Worm (Caenorhabditis elegans) whole organism, L4 larva: ENCODE data around the gene F57C7.4.

Experiments used
- D1046.2 ChIP-seq: fragments of 200-800 bp; sonication (Bioruptor generic); IDR thresholded peaks from 2 replicates; pipeline ENCODE4 v1.3.6; 2022; ENCODE audit warnings: missing genetic modification characterization, missing compliant biosample characterization
- F37D6.2 ChIP-seq: sonication (generic microtip); optimal IDR thresholded peaks from 2 replicates; lab custom pipeline; 2016; ENCODE audit warnings: mild to moderate bottlenecking, missing genetic modification characterization, missing compliant biosample characterization
- F49E8.2 ChIP-seq: sonication (generic microtip); optimal IDR thresholded peaks from 2 replicates; lab custom pipeline; 2016; ENCODE audit warnings: missing compliant biosample characterization, mild to moderate bottlenecking, missing genetic modification characterization, borderline replicate concordance
- R02D3.7 ChIP-seq: fragments of 150-350 bp; sonication (generic microtip); optimal IDR thresholded peaks from 3 replicates; lab custom pipeline; 2014; ENCODE audit warnings: missing biosample characterization, missing genetic modification characterization
- Y105C5A.15 ChIP-seq: fragments of 200-800 bp; sonication (Bioruptor generic); IDR thresholded peaks from 2 replicates; pipeline ENCODE4 v1.3.6; 2022; ENCODE audit warnings: missing genetic modification characterization, missing compliant biosample characterization
- aha-1 ChIP-seq: fragments of 150-350 bp; peaks from one replicate; lab custom pipeline; 2014; ENCODE audit warnings: missing biosample characterization, missing genetic modification characterization
- ama-1 ChIP-seq: fragments of 150-350 bp; optimal IDR thresholded peaks from 2 replicates; lab custom pipeline; 2014; ENCODE audit warnings: inconsistent platforms, mixed read lengths
- arid-1 ChIP-seq: fragments of 200-800 bp; sonication (Bioruptor generic); conservative IDR thresholded peaks from 2 replicates; pipeline ENCODE4 v1.3.6; 2022; ENCODE audit warnings: missing genetic modification reagents, missing genetic modification characterization, missing compliant biosample characterization
- attf-4 ChIP-seq: sonication (generic microtip); optimal IDR thresholded peaks from 3 replicates; lab custom pipeline; 2017; ENCODE audit warnings: missing biosample characterization, missing genetic modification characterization
- ceh-20 ChIP-seq: fragments of 200-800 bp; sonication (Bioruptor generic); IDR thresholded peaks from 2 replicates; pipeline ENCODE4 v1.3.6; 2022; ENCODE audit warnings: missing genetic modification reagents, missing genetic modification characterization, missing compliant biosample characterization
- ceh-28 ChIP-seq: fragments of 150-350 bp; optimal IDR thresholded peaks from 2 replicates; lab custom pipeline; 2014; ENCODE audit warnings: missing biosample characterization, missing genetic modification reagents, missing genetic modification characterization
- ceh-62 ChIP-seq: sonication (generic microtip); optimal IDR thresholded peaks from 2 replicates; lab custom pipeline; 2017; ENCODE audit warnings: missing biosample characterization, missing genetic modification characterization
- ctbp-1 ChIP-seq: fragments of 200-800 bp; sonication (Bioruptor generic); IDR thresholded peaks from 2 replicates; pipeline ENCODE4 v1.3.6; 2022; ENCODE audit warnings: missing genetic modification reagents, missing genetic modification characterization, missing compliant biosample characterization
- daf-12 ChIP-seq: fragments of 150-350 bp; optimal IDR thresholded peaks from 2 replicates; lab custom pipeline; 2014; ENCODE audit warnings: missing biosample characterization, missing genetic modification reagents, missing genetic modification characterization
- daf-16 ChIP-seq, 3 experiments: sonication (generic microtip); optimal IDR thresholded peaks; 2 replicates each; lab custom pipeline; 2016 to 2017; ENCODE audit warnings: missing genetic modification characterization in 3 of 3, missing genetic modification reagents in 3 of 3, mild to moderate bottlenecking in 2 of 3, missing compliant biosample characterization in 2 of 3, missing biosample characterization in 1 of 3, moderate library complexity in 1 of 3
- daf-8 ChIP-seq: fragments of 200-800 bp; sonication (Bioruptor generic); IDR thresholded peaks from 2 replicates; pipeline ENCODE4 v1.3.6; 2022; ENCODE audit warnings: missing genetic modification characterization, missing compliant biosample characterization
- dmd-8 ChIP-seq: fragments of 200-800 bp; sonication (Bioruptor generic); IDR thresholded peaks from 2 replicates; pipeline ENCODE4 v1.3.6; 2022; ENCODE audit warnings: missing genetic modification characterization, missing compliant biosample characterization
- duxl-1 ChIP-seq: sonication (generic microtip); optimal IDR thresholded peaks from 2 replicates; lab custom pipeline; 2016; ENCODE audit warnings: mild to moderate bottlenecking, missing genetic modification characterization, moderate library complexity, missing compliant biosample characterization; ENCODE audit not compliant: poor library complexity
- dve-1 ChIP-seq: sonication (generic microtip); optimal IDR thresholded peaks from 2 replicates; lab custom pipeline; 2017; ENCODE audit warnings: antibody characterized with exemption, mild to moderate bottlenecking, missing genetic modification characterization, missing compliant biosample characterization; ENCODE audit not compliant: insufficient read depth
- fkh-10 ChIP-seq: fragments of 150-350 bp; optimal IDR thresholded peaks from 2 replicates; lab custom pipeline; 2014; ENCODE audit warnings: missing biosample characterization, missing genetic modification reagents, missing genetic modification characterization
- gei-8 ChIP-seq: fragments of 200-800 bp; sonication (Bioruptor generic); optimal IDR thresholded peaks from 2 replicates; lab custom pipeline; 2018; ENCODE audit warnings: mild to moderate bottlenecking, missing genetic modification characterization, missing compliant biosample characterization
- hif-1 ChIP-seq, 2 experiments: sonication (generic microtip); optimal IDR thresholded peaks; 2 replicates each; lab custom pipeline; 2016 to 2017; ENCODE audit warnings: missing compliant biosample characterization in 2 of 2, missing genetic modification characterization in 2 of 2, missing genetic modification reagents in 2 of 2, missing genotype in 2 of 2, mild to moderate bottlenecking in 1 of 2
- hmg-1.1 ChIP-seq: fragments of 200-800 bp; sonication (Bioruptor generic); IDR thresholded peaks from 2 replicates; pipeline ENCODE4 v1.3.6; 2022; ENCODE audit warnings: missing genetic modification reagents, missing genetic modification characterization, missing compliant biosample characterization
- lin-15B ChIP-seq: fragments of 150-350 bp; sonication (generic microtip); optimal IDR thresholded peaks from 3 replicates; lab custom pipeline; 2014; ENCODE audit warnings: missing biosample characterization, missing genetic modification characterization
- lin-29 ChIP-seq: fragments of 200-800 bp; sonication (Bioruptor generic); IDR thresholded peaks from 2 replicates; pipeline ENCODE4 v1.3.6; 2022; ENCODE audit warnings: missing genetic modification reagents, missing genetic modification characterization, missing compliant biosample characterization
- lin-38 ChIP-seq: fragments of 200-800 bp; sonication (Bioruptor generic); IDR thresholded peaks from 2 replicates; pipeline ENCODE4 v1.3.6; 2022; ENCODE audit warnings: missing genetic modification reagents, missing genetic modification characterization, missing compliant biosample characterization
- lin-39 ChIP-seq: fragments of 150-350 bp; optimal IDR thresholded peaks from 2 replicates; lab custom pipeline; 2014; ENCODE audit warnings: missing biosample characterization, missing genetic modification reagents, missing genetic modification characterization
- lsy-2 ChIP-seq, 2 experiments: fragments of 150-350 bp in 1 of 2; sonication (generic microtip) in 1 of 2; optimal IDR thresholded peaks; 2 replicates each; lab custom pipeline; 2014 to 2017; ENCODE audit warnings: missing biosample characterization in 2 of 2, missing genetic modification characterization in 2 of 2
- mdl-1 ChIP-seq, 2 experiments: fragments of 150-350 bp in 1 of 2; sonication (generic microtip) in 1 of 2; optimal IDR thresholded peaks; 2 replicates each; lab custom pipeline; 2014 to 2017; ENCODE audit warnings: missing biosample characterization in 2 of 2, missing genetic modification characterization in 2 of 2
- mep-1 ChIP-seq: fragments of 150-350 bp; sonication (generic microtip); optimal IDR thresholded peaks from 3 replicates; lab custom pipeline; 2014; ENCODE audit warnings: missing biosample characterization, missing genetic modification characterization
- mxl-2 ChIP-seq: fragments of 200-800 bp; sonication (Bioruptor generic); conservative IDR thresholded peaks from 2 replicates; pipeline ENCODE4 v1.3.6; 2022; ENCODE audit warnings: missing genetic modification reagents, missing genetic modification characterization, missing compliant biosample characterization
- mxl-3 ChIP-seq: fragments of 200-800 bp; sonication (Bioruptor generic); optimal IDR thresholded peaks from 2 replicates; lab custom pipeline; 2018; ENCODE audit warnings: mild to moderate bottlenecking, missing genetic modification characterization, missing compliant biosample characterization
- nhr-10 ChIP-seq: fragments of 150-350 bp; optimal IDR thresholded peaks from 2 replicates; lab custom pipeline; 2014; ENCODE audit warnings: missing biosample characterization, missing genetic modification characterization
- nhr-102 ChIP-seq: sonication (generic microtip); optimal IDR thresholded peaks from 2 replicates; lab custom pipeline; 2016; ENCODE audit warnings: mild to moderate bottlenecking, missing genetic modification characterization, moderate library complexity, missing compliant biosample characterization
- nhr-11 ChIP-seq: fragments of 150-350 bp; optimal IDR thresholded peaks from 2 replicates; lab custom pipeline; 2014; ENCODE audit warnings: missing biosample characterization, missing genetic modification characterization
- nhr-237 ChIP-seq: sonication (generic microtip); optimal IDR thresholded peaks from 2 replicates; lab custom pipeline; 2017; ENCODE audit warnings: missing biosample characterization, missing genetic modification characterization
- nhr-28 ChIP-seq: fragments of 150-350 bp; optimal IDR thresholded peaks from 2 replicates; lab custom pipeline; 2014; ENCODE audit warnings: missing biosample characterization, missing genetic modification characterization
- nhr-48 ChIP-seq: sonication (generic microtip); optimal IDR thresholded peaks from 2 replicates; lab custom pipeline; 2016; ENCODE audit warnings: mild to moderate bottlenecking, missing genetic modification characterization, missing compliant biosample characterization
- nhr-6 ChIP-seq: fragments of 150-350 bp; optimal IDR thresholded peaks from 2 replicates; lab custom pipeline; 2014; ENCODE audit warnings: missing biosample characterization, missing genetic modification characterization
- pha-4 ChIP-seq, 2 experiments: fragments of 150-350 bp in 1 of 2; fragments of 200-800 bp in 1 of 2; sonication (Bioruptor generic) in 1 of 2; IDR thresholded peaks in 1 of 2; optimal IDR thresholded peaks in 1 of 2; 2 replicates each; pipeline versions ENCODE4 v1.3.6 to Lab custom; 2014 to 2022; ENCODE audit warnings: missing genetic modification characterization in 2 of 2, missing genetic modification reagents in 2 of 2, missing biosample characterization in 1 of 2, missing compliant biosample characterization in 1 of 2
- saeg-2 ChIP-seq: fragments of 200-800 bp; sonication (Bioruptor generic); IDR thresholded peaks from 2 replicates; pipeline ENCODE4 v1.3.6; 2022; ENCODE audit warnings: missing genetic modification reagents, missing genetic modification characterization, missing compliant biosample characterization
- sdz-12 ChIP-seq: fragments of 200-800 bp; sonication (Bioruptor generic); optimal IDR thresholded peaks from 2 replicates; lab custom pipeline; 2018; ENCODE audit warnings: mild to moderate bottlenecking, missing genetic modification characterization, missing compliant biosample characterization
- set-16 ChIP-seq: fragments of 200-800 bp; sonication (Bioruptor generic); IDR thresholded peaks from 2 replicates; pipeline ENCODE4 v1.3.6; 2022; ENCODE audit warnings: missing genetic modification reagents, missing genetic modification characterization, missing compliant biosample characterization
- snpc-4 ChIP-seq: fragments of 150-350 bp; optimal IDR thresholded peaks from 2 replicates; lab custom pipeline; 2014; ENCODE audit warnings: missing biosample characterization, missing genetic modification characterization
- spr-1 ChIP-seq: sonication (generic microtip); optimal IDR thresholded peaks from 2 replicates; lab custom pipeline; 2016; ENCODE audit warnings: mild to moderate bottlenecking, missing genetic modification characterization, missing compliant biosample characterization
- spr-3 ChIP-seq: fragments of 200-800 bp; sonication (Bioruptor generic); optimal IDR thresholded peaks from 2 replicates; lab custom pipeline; 2018; ENCODE audit warnings: mild to moderate bottlenecking, missing genetic modification characterization, missing compliant biosample characterization
- tag-97 ChIP-seq: fragments of 200-800 bp; sonication (Bioruptor generic); IDR thresholded peaks from 2 replicates; pipeline ENCODE4 v1.3.6; 2022; ENCODE audit warnings: missing genetic modification characterization, missing compliant biosample characterization
- unc-62 ChIP-seq, 3 experiments: fragments of 150-350 bp in 1 of 3; sonication (generic microtip); optimal IDR thresholded peaks in 2 of 3; peaks in 1 of 3; 1 replicate in 1 of 3; 2 replicates in 2 of 3; lab custom pipeline; 2014 to 2017; ENCODE audit warnings: missing biosample characterization in 3 of 3, missing genetic modification characterization in 3 of 3, missing genetic modification reagents in 3 of 3, missing genotype in 1 of 3
- zag-1 ChIP-seq: fragments of 150-350 bp; optimal IDR thresholded peaks from 2 replicates; lab custom pipeline; 2014; ENCODE audit warnings: missing biosample characterization, missing genetic modification characterization
- zfp-2 ChIP-seq: sonication (generic microtip); optimal IDR thresholded peaks from 2 replicates; lab custom pipeline; 2016; ENCODE audit warnings: mild to moderate bottlenecking, missing genetic modification characterization, missing compliant biosample characterization
- ztf-11 ChIP-seq: fragments of 150-350 bp; optimal IDR thresholded peaks from 2 replicates; lab custom pipeline; 2014; ENCODE audit warnings: missing biosample characterization, missing genetic modification characterization

Gene F57C7.4

DNA sequence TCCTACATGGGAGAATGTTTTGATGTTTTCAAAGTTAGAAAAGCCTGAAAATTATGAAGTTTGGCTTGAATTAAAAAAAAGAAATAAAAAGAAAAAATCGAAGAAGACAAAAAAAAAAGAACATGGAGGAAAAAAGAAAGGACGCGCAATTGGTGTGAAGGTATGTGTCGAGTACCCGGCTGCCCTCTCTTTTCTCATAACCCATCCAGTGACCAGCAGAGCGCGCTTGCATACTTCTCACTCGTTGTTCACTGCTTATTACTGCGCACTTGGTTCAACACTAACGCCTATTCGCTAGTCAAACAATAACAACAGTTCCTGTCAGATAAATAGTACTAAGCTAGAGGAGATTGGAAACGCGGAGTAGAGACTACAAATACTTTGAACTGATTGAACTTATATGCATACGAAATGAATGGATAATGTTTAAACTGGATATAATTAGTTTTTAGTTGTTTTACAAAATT lies 34.8 kb upstream of the F57C7.4 start, which contains the start of gene abl-1:
Gene abl-1 (minus strand): TSS at position 51 of the 467 bp plus-strand sequence.
- TF ChIP-seq nhr-6 (tag; lab: Kevin White, UChicago) (peak; percentile 28), zag-1 (no peak), nhr-10 (tag; lab: Kevin White, UChicago) (no peak), hif-1 (tag; optimal IDR thresholded peaks at IDR 0.05; lab: Kevin White, UChicago) (no peak), nhr-28 (tag; lab: Kevin White, UChicago) (peak; percentile 17), nhr-11 (tag; lab: Kevin White, UChicago) (no peak), lin-29 (no peak), tag-97 (GFP tag; lab: Robert Waterston, UW) (no peak), lin-39 (tag; lab: Kevin White, UChicago) (no peak), spr-1 (tag; lab: Kevin White, UChicago) (no peak), mxl-3 (GFP tag; lab: Kevin White, UChicago) (no peak), D1046.2 (GFP tag; lab: Robert Waterston, UW) (no peak), attf-4 (tag; lab: Kevin White, UChicago) (no peak), spr-3 (GFP tag; lab: Kevin White, UChicago) (no peak), daf-12 (tag; lab: Kevin White, UChicago) (no peak), pha-4 (GFP tag; IDR thresholded peaks at IDR 0.05; lab: Robert Waterston, UW) (no peak), pha-4 (tag; optimal IDR thresholded peaks at IDR 0.05; lab: Kevin White, UChicago) (peak; percentile 3), daf-8 (GFP tag; lab: Robert Waterston, UW) (no peak), Y105C5A.15 (no peak), snpc-4 (no peak), fkh-10 (GFP tag; lab: Kevin White, UChicago) (no peak), F37D6.2 (tag; lab: Kevin White, UChicago) (no peak), ceh-28 (no peak), mxl-2 (GFP tag; lab: Robert Waterston, UW) (no peak), nhr-102 (tag; lab: Kevin White, UChicago) (no peak), duxl-1 (tag; lab: Kevin White, UChicago) (no peak), sdz-12 (GFP tag; lab: Kevin White, UChicago) (no peak), ama-1 (lab: Kevin White, UChicago) (no peak), mep-1 (peak; percentile 45), ceh-62 (tag; lab: Kevin White, UChicago) (no peak), unc-62 (GFP tag; optimal IDR thresholded peaks at IDR 0.05 in 1 of 2; lab: Kevin White, UChicago) (peak in 1 of 2 experiments; percentile 88), unc-62 (tag; optimal IDR thresholded peaks at IDR 0.05; lab: Kevin White, UChicago) (no peak), dve-1 (tag; lab: Kevin White, UChicago) (no peak), mdl-1 (tag; optimal IDR thresholded peaks at IDR 0.05; lab: Kevin White, UChicago) (no peak), hmg-1.1 (GFP tag; lab: Robert Waterston, UW) (peak; percentile 42; the same call in 1 of the 2 replicates), set-16 (GFP tag; lab: Robert Waterston, UW) (no peak), ctbp-1 (GFP tag; lab: Robert Waterston, UW) (no peak), daf-16 (GFP tag; optimal IDR thresholded peaks at IDR 0.05; lab: Kevin White, UChicago) (no peak), daf-16 (tag; optimal IDR thresholded peaks at IDR 0.05; lab: Kevin White, UChicago) (no peak), ceh-20 (GFP tag; lab: Robert Waterston, UW) (no peak), ztf-11 (no peak), dmd-8 (GFP tag; lab: Robert Waterston, UW) (no peak), arid-1 (GFP tag; lab: Robert Waterston, UW) (no peak), aha-1 (tag; lab: Kevin White, UChicago) (no peak), lin-38 (GFP tag; lab: Robert Waterston, UW) (peak; percentile 82), zfp-2 (tag; lab: Kevin White, UChicago) (no peak), nhr-237 (tag; lab: Kevin White, UChicago) (no peak), nhr-48 (tag; lab: Kevin White, UChicago) (no peak), lin-15B (tag; lab: Kevin White, UChicago) (no peak), F49E8.2 (tag; lab: Kevin White, UChicago) (no peak), gei-8 (no peak), R02D3.7 (tag; lab: Kevin White, UChicago) (no peak), saeg-2 (GFP tag; lab: Robert Waterston, UW) (no peak), lsy-2 (tag; optimal IDR thresholded peaks at IDR 0.05; lab: Kevin White, UChicago) (peak in 1 of 2 experiments; percentile 43)
